Fruit fly (Drosophila melanogaster) whole organism, embryonic: ENCODE results near the gene Ids.

Source experiments
- CG14050 ChIP-seq: fragments of 200-800 bp; sonication (Bioruptor generic); IDR thresholded peaks from 3 replicates; pipeline ENCODE4 v1.3.6; 2022; ENCODE audit warnings: missing biosample characterization, missing genetic modification characterization
- CG1647 ChIP-seq: fragments of 200-800 bp; sonication (Bioruptor generic); optimal IDR thresholded peaks from 3 replicates; lab custom pipeline; 2016; ENCODE audit warnings: missing biosample characterization, missing genetic modification characterization
- CG17361 ChIP-seq: fragments of 200-800 bp; sonication (Bioruptor generic); IDR thresholded peaks from 3 replicates; pipeline ENCODE4 v1.3.6; 2022; ENCODE audit warnings: missing biosample characterization, missing genetic modification characterization
- CG17829 ChIP-seq: fragments of 200-800 bp; optimal IDR thresholded peaks from 2 replicates; lab custom pipeline; 2019; ENCODE audit warnings: missing biosample characterization, mild to moderate bottlenecking, missing genetic modification characterization, moderate library complexity
- CG18599 ChIP-seq: fragments of 200-800 bp; sonication (Bioruptor generic); optimal IDR thresholded peaks from 3 replicates; lab custom pipeline; 2017; ENCODE audit warnings: missing biosample characterization, missing genetic modification characterization, mild to moderate bottlenecking, moderate library complexity, missing genetic modification reagents
- CG2875 ChIP-seq: fragments of 200-800 bp; sonication (Bioruptor generic); optimal IDR thresholded peaks from 2 replicates; lab custom pipeline; 2017; ENCODE audit warnings: missing biosample characterization, mild to moderate bottlenecking, missing genetic modification characterization, missing genetic modification reagents
- CG31224 ChIP-seq: fragments of 200-800 bp; sonication (Bioruptor generic); IDR thresholded peaks from 2 replicates; pipeline ENCODE4 v1.3.6; 2022; ENCODE audit warnings: missing biosample characterization, missing genetic modification characterization
- CG5245 ChIP-seq: fragments of 200-800 bp; sonication (Bioruptor generic); optimal IDR thresholded peaks from 3 replicates; lab custom pipeline; 2016; ENCODE audit warnings: missing biosample characterization, missing genetic modification characterization
- CG5953 ChIP-seq: fragments of 200-800 bp; sonication (Bioruptor generic); IDR thresholded peaks from 2 replicates; pipeline ENCODE4 v1.3.6; 2022; ENCODE audit warnings: missing biosample characterization, missing genetic modification characterization
- CG8924 ChIP-seq: fragments of 200-800 bp; optimal IDR thresholded peaks from 3 replicates; lab custom pipeline; 2019; ENCODE audit warnings: missing biosample characterization, mild to moderate bottlenecking, missing genetic modification characterization, moderate library complexity
- CG9932 ChIP-seq: fragments of 200-800 bp; sonication (Bioruptor generic); IDR thresholded peaks from 2 replicates; pipeline ENCODE4 v1.3.6; 2022; ENCODE audit warnings: missing biosample characterization, missing genetic modification characterization
- CoRest ChIP-seq: fragments of 200-800 bp; sonication (Bioruptor generic); optimal IDR thresholded peaks from 3 replicates; lab custom pipeline; 2018; ENCODE audit warnings: missing biosample characterization, mild to moderate bottlenecking, missing genetic modification characterization, moderate library complexity
- CrebB ChIP-seq: fragments of 200-800 bp; sonication (Bioruptor generic); optimal IDR thresholded peaks from 3 replicates; lab custom pipeline; 2018; ENCODE audit warnings: missing biosample characterization, mild to moderate bottlenecking, missing genetic modification characterization
- Fer3 ChIP-seq: fragments of 200-800 bp; sonication (Bioruptor generic); optimal IDR thresholded peaks from 2 replicates; lab custom pipeline; 2018; ENCODE audit warnings: missing biosample characterization, mild to moderate bottlenecking, missing genetic modification characterization, moderate library complexity
- HmgD ChIP-seq: fragments of 200-800 bp; sonication (Bioruptor generic); optimal IDR thresholded peaks from 3 replicates; lab custom pipeline; 2016; ENCODE audit warnings: missing biosample characterization, missing genetic modification characterization
- Meics ChIP-seq: fragments of 200-800 bp; sonication (Bioruptor generic); optimal IDR thresholded peaks from 2 replicates; lab custom pipeline; 2017; ENCODE audit warnings: missing biosample characterization, mild to moderate bottlenecking, missing genetic modification characterization
- Rfx ChIP-seq: fragments of 200-800 bp; sonication (Bioruptor generic); IDR thresholded peaks from 2 replicates; pipeline ENCODE4 v1.3.6; 2022; ENCODE audit warnings: missing biosample characterization, missing genetic modification characterization
- TFAM ChIP-seq: fragments of 200-800 bp; sonication (Bioruptor generic); optimal IDR thresholded peaks from 2 replicates; lab custom pipeline; 2017; ENCODE audit warnings: missing biosample characterization, missing genetic modification characterization, inconsistent platforms
- Tbp ChIP-seq: fragments of >200 bp; optimal IDR thresholded peaks from 2 replicates; lab custom pipeline; 2018; ENCODE audit warnings: missing biosample characterization, missing genetic modification characterization
- ap ChIP-seq: fragments of 200-800 bp; sonication (Bioruptor generic); IDR thresholded peaks from 2 replicates; pipeline ENCODE4 v1.3.6; 2022; ENCODE audit warnings: missing biosample characterization, missing genetic modification characterization
- ase ChIP-seq: fragments of 200-800 bp; sonication (Bioruptor generic); IDR thresholded peaks from 3 replicates; pipeline ENCODE4 v1.3.6; 2022; ENCODE audit warnings: missing biosample characterization, missing genetic modification characterization
- cas ChIP-seq: fragments of 200-800 bp; sonication (Bioruptor generic); IDR thresholded peaks from 2 replicates; pipeline ENCODE4 v1.3.6; 2022; ENCODE audit warnings: missing biosample characterization, missing genetic modification characterization
- cwo ChIP-seq: fragments of 200-800 bp; sonication (Bioruptor generic); optimal IDR thresholded peaks from 3 replicates; lab custom pipeline; 2017; ENCODE audit warnings: missing biosample characterization, missing genetic modification characterization, mild to moderate bottlenecking, moderate library complexity, missing genetic modification reagents
- dm ChIP-seq: fragments of 200-800 bp; sonication (Bioruptor generic); optimal IDR thresholded peaks from 3 replicates; lab custom pipeline; 2016; ENCODE audit warnings: missing biosample characterization, missing genetic modification characterization
- dysf ChIP-seq: fragments of 200-800 bp; sonication (Bioruptor generic); IDR thresholded peaks from 3 replicates; pipeline ENCODE4 v1.3.6; 2022; ENCODE audit warnings: missing biosample characterization, missing genetic modification characterization
- emc ChIP-seq: fragments of 200-800 bp; sonication (Bioruptor generic); optimal IDR thresholded peaks from 2 replicates; lab custom pipeline; 2016; ENCODE audit warnings: missing biosample characterization, missing genetic modification characterization
- ewg ChIP-seq: fragments of 200-800 bp; sonication (Bioruptor generic); optimal IDR thresholded peaks from 3 replicates; lab custom pipeline; 2017; ENCODE audit warnings: mild to moderate bottlenecking, missing biosample characterization, missing genetic modification reagents, missing genetic modification characterization
- fru ChIP-seq: fragments of >200 bp; optimal IDR thresholded peaks from 2 replicates; lab custom pipeline; 2017
- kni ChIP-seq: fragments of 200-800 bp; sonication (Bioruptor generic); optimal IDR thresholded peaks from 3 replicates; lab custom pipeline; 2017; ENCODE audit warnings: mild to moderate bottlenecking, missing biosample characterization, missing genetic modification reagents, missing genetic modification characterization
- lab ChIP-seq: fragments of 200-800 bp; sonication (Bioruptor generic); optimal IDR thresholded peaks from 3 replicates; lab custom pipeline; 2017; ENCODE audit warnings: missing biosample characterization, missing genetic modification characterization, mild to moderate bottlenecking, moderate library complexity, missing genetic modification reagents
- lilli ChIP-seq: fragments of 200-800 bp; sonication (Bioruptor generic); optimal IDR thresholded peaks from 3 replicates; lab custom pipeline; 2016; ENCODE audit warnings: missing biosample characterization, missing genetic modification characterization
- mld ChIP-seq: fragments of 200-800 bp; sonication (Bioruptor generic); IDR thresholded peaks from 3 replicates; pipeline ENCODE4 v1.3.6; 2022; ENCODE audit warnings: missing biosample characterization, missing genetic modification characterization; ENCODE audit not compliant: partially characterized antibody
- nerfin-1 ChIP-seq: fragments of 200-800 bp; sonication (Bioruptor generic); optimal IDR thresholded peaks from 3 replicates; lab custom pipeline; 2019; ENCODE audit warnings: missing biosample characterization, mild to moderate bottlenecking, missing genetic modification characterization, moderate library complexity
- org-1 ChIP-seq: fragments of 200-800 bp; sonication (Bioruptor generic); optimal IDR thresholded peaks from 2 replicates; lab custom pipeline; 2017; ENCODE audit warnings: missing biosample characterization, missing genetic modification characterization
- pb ChIP-seq: fragments of 200-800 bp; sonication (Bioruptor generic); optimal IDR thresholded peaks from 3 replicates; lab custom pipeline; 2016; ENCODE audit warnings: missing biosample characterization, missing genetic modification characterization
- prd ChIP-seq, 3 experiments: fragments of >200 bp in 2 of 3; fragments of 200-800 bp in 1 of 3; sonication (Bioruptor generic) in 1 of 3; optimal IDR thresholded peaks in 2 of 3; IDR thresholded peaks in 1 of 3; 2 replicates in 2 of 3; 3 replicates in 1 of 3; pipeline versions ENCODE4 v1.3.6 to Lab custom; 2017 to 2022; ENCODE audit warnings: missing biosample characterization in 1 of 3, missing genetic modification characterization in 1 of 3
- row ChIP-seq: fragments of 200-800 bp; sonication (Bioruptor generic); IDR thresholded peaks from 3 replicates; pipeline ENCODE4 v1.3.6; 2022; ENCODE audit warnings: missing biosample characterization, missing genetic modification characterization
- sens ChIP-seq: fragments of 200-800 bp; sonication (Bioruptor generic); peaks from one replicate; lab custom pipeline; 2016; ENCODE audit warnings: missing biosample characterization, missing genetic modification characterization
- shn ChIP-seq: fragments of 200-800 bp; sonication (Bioruptor generic); optimal IDR thresholded peaks from 3 replicates; lab custom pipeline; 2016; ENCODE audit warnings: missing biosample characterization, missing genetic modification characterization
- slp2 ChIP-seq: fragments of 200-800 bp; sonication (Bioruptor generic); optimal IDR thresholded peaks from 2 replicates; lab custom pipeline; 2016; ENCODE audit warnings: missing biosample characterization, missing genetic modification characterization
- sr ChIP-seq: fragments of 200-800 bp; sonication (Bioruptor generic); IDR thresholded peaks from 3 replicates; pipeline ENCODE4 v1.3.6; 2022; ENCODE audit warnings: missing biosample characterization, missing genetic modification characterization
- tin ChIP-seq: fragments of 200-800 bp; sonication (Bioruptor generic); optimal IDR thresholded peaks from 3 replicates; lab custom pipeline; 2016; ENCODE audit warnings: missing biosample characterization, missing genetic modification characterization
- toy ChIP-seq: fragments of 200-800 bp; sonication (Bioruptor generic); IDR thresholded peaks from 2 replicates; pipeline ENCODE4 v1.3.6; 2022; ENCODE audit warnings: missing biosample characterization, missing genetic modification characterization
- trh ChIP-seq: fragments of 200-800 bp; sonication (Bioruptor generic); optimal IDR thresholded peaks from 2 replicates; lab custom pipeline; 2016; ENCODE audit warnings: missing biosample characterization, missing genetic modification characterization
- unc-4 ChIP-seq: fragments of 200-800 bp; sonication (Bioruptor generic); IDR thresholded peaks from 2 replicates; pipeline ENCODE4 v1.3.6; 2022; ENCODE audit warnings: missing biosample characterization, missing genetic modification characterization; ENCODE audit not compliant: partially characterized antibody

Gene Ids

dm6 chr3L:3400555-3401198 is 22.6 kb downstream of the Ids start (continued):
- TF ChIP-seq ewg (GFP tag; lab: Kevin White, UChicago) = no peak
- no peak for TF ChIP-seq fru (lab: Kevin White, UChicago)
- no peak for TF ChIP-seq CG14050 (GFP tag; lab: Robert Waterston, UW)
- no peak for TF ChIP-seq ase (GFP tag; lab: Robert Waterston, UW)
- TF ChIP-seq, all 482 proteins: peak for 36

dm6 chr3L:3405592-3405991 is 27.5 kb downstream of the Ids start:
- TF ChIP-seq org-1 (GFP tag; lab: Kevin White, UChicago) = no peak
- TF ChIP-seq sens (GFP tag; lab: Kevin White, UChicago) = peak; percentile 29
- no peak for TF ChIP-seq CoRest

dm6 chr3L:3406307-3407061 is 28.4 kb downstream of the Ids start:
- no peak for TF ChIP-seq tin (GFP tag; lab: Kevin White, UChicago)
- no peak for TF ChIP-seq ap
- TF ChIP-seq emc (GFP tag; lab: Kevin White, UChicago) = no peak
- no peak for TF ChIP-seq trh (GFP tag; lab: Kevin White, UChicago)
- peak; percentile 23; the same call in 1 of the 3 replicates for TF ChIP-seq dysf (GFP tag; lab: Robert Waterston, UW)
- TF ChIP-seq toy (GFP tag; lab: Robert Waterston, UW) = no peak
- TF ChIP-seq CG9932 (GFP tag; lab: Robert Waterston, UW) = peak; percentile 37; the same call in 1 of the 2 replicates
- no peak for TF ChIP-seq slp2 (GFP tag; lab: Kevin White, UChicago)
- no peak for TF ChIP-seq kni (GFP tag; lab: Kevin White, UChicago)
- no peak for TF ChIP-seq nerfin-1 (tag; lab: Kevin White, UChicago)
- TF ChIP-seq CG2875 (GFP tag; lab: Kevin White, UChicago) = no peak
- TF ChIP-seq CG5953 (GFP tag; lab: Robert Waterston, UW) = no peak
- TF ChIP-seq pb (GFP tag; lab: Kevin White, UChicago) = no peak
- no peak for TF ChIP-seq row (GFP tag; lab: Robert Waterston, UW)
- no peak for TF ChIP-seq cas (GFP tag; lab: Robert Waterston, UW)
- peak; percentile 26; the same call in 1 of the 2 replicates for TF ChIP-seq CG31224 (GFP tag; lab: Robert Waterston, UW)
- TF ChIP-seq lilli (GFP tag; lab: Kevin White, UChicago) = peak; percentile 2
- no peak for TF ChIP-seq TFAM (GFP tag; lab: Kevin White, UChicago)
- no peak for TF ChIP-seq CG5245 (GFP tag; lab: Kevin White, UChicago)
- peak; percentile 4 for TF ChIP-seq CG18599 (GFP tag; lab: Kevin White, UChicago)
- no peak for TF ChIP-seq CG1647
- peak; percentile 58 for TF ChIP-seq sens (GFP tag; lab: Kevin White, UChicago)
- peak; percentile 26 for TF ChIP-seq lab
- peak; percentile 66; the same call in 2 of the 3 replicates for TF ChIP-seq sr (GFP tag; lab: Robert Waterston, UW)
- peak; percentile 30; the same call in 1 of the 2 replicates for TF ChIP-seq Rfx (GFP tag; lab: Robert Waterston, UW)
- TF ChIP-seq HmgD (GFP tag; lab: Kevin White, UChicago) = no peak
- TF ChIP-seq Meics = peak; percentile 29
- no peak for TF ChIP-seq cwo (GFP tag; lab: Kevin White, UChicago)
- TF ChIP-seq CrebB (tag; lab: Kevin White, UChicago) = no peak
- no peak for TF ChIP-seq CG8924 (tag; lab: Kevin White, UChicago)
- no peak for TF ChIP-seq CG17829 (tag; lab: Kevin White, UChicago)
- no peak for TF ChIP-seq mld (GFP tag; lab: Robert Waterston, UW)
- TF ChIP-seq CG17361 (GFP tag; lab: Robert Waterston, UW) = 0 out of 3 replicates have a peak, but pooled peaks have one; percentile 15
- TF ChIP-seq Fer3 (tag; lab: Kevin White, UChicago) = peak; percentile 6
- TF ChIP-seq prd (optimal IDR thresholded peaks at IDR 0.05; lab: Kevin White, UChicago) = no peak
- 0 out of 3 replicates have a peak, but pooled peaks have one; percentile 10 for TF ChIP-seq prd (GFP tag; IDR thresholded peaks at IDR 0.05; lab: Robert Waterston, UW)
- TF ChIP-seq Tbp (GFP tag; lab: Kevin White, UChicago) = no peak
- TF ChIP-seq unc-4 (GFP tag; lab: Robert Waterston, UW) = no peak
- TF ChIP-seq dm (GFP tag; lab: Kevin White, UChicago) = no peak
- TF ChIP-seq shn (GFP tag; lab: Kevin White, UChicago) = no peak
